Worm (Caenorhabditis elegans): Measurements from ENCODE around the gene srg-64.
A peak's percentile ranks its signal among the peaks of the same experiment; 100 is the strongest.

DNA sequence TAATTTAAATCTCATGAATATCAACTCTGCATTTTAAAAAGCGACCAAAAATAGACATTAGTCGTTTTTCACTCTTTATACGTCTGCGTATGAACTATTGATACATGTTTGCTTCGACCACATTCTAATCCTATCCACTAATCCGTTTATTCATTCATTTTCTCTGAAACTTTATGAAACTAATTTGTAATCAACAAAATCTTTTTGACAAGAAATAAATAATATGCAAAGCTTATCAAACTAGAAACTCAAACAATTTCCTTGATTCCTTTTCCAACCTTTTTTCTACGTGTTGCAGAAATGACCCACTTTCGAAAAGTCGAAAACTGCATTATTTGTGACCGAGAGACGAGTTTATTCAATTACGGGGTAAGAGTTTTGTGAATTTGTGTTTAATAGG is 1.9 kb upstream of the srg-64 start, which contains the start of gene nhr-255:
- TF ChIP-seq nhr-12 (tag; optimal IDR thresholded peaks at IDR 0.05) (no peak), nhr-237 (tag; optimal IDR thresholded peaks at IDR 0.05) (no peak), nhr-76 (tag; optimal IDR thresholded peaks at IDR 0.05) (no peak), pha-4 (tag; optimal IDR thresholded peaks at IDR 0.05) (no peak), ztf-11 (tag; optimal IDR thresholded peaks at IDR 0.05) (no peak), elt-3 (tag; optimal IDR thresholded peaks at IDR 0.05) (no peak), unc-62 (GFP tag; optimal IDR thresholded peaks at IDR 0.05) (no peak), mls-2 (tag; optimal IDR thresholded peaks at IDR 0.05) (no peak), ces-1 (GFP tag; optimal IDR thresholded peaks at IDR 0.05) (peak; percentile 86), flh-1 (GFP tag; optimal IDR thresholded peaks at IDR 0.05) (no peak), cnd-1 (tag; optimal IDR thresholded peaks at IDR 0.05) (no peak)

All from whole organism, mixed stage, embryonic.